Fruit fly (Drosophila melanogaster) whole organism, embryonic: ENCODE results near the gene CG5921.

Experiments
- Abd-B ChIP-seq: fragments of 200-800 bp; sonication (Bioruptor generic); optimal IDR thresholded peaks from 2 replicates; lab custom pipeline; 2018; ENCODE audit warnings: missing biosample characterization, mild to moderate bottlenecking, missing genetic modification characterization, moderate library complexity
- CG11696 ChIP-seq: fragments of 200-800 bp; sonication (Bioruptor generic); IDR thresholded peaks from 2 replicates; pipeline ENCODE4 v1.3.6; 2022; ENCODE audit warnings: missing biosample characterization, missing genetic modification characterization
- CG12219 ChIP-seq: fragments of 200-800 bp; sonication (Bioruptor generic); optimal IDR thresholded peaks from 3 replicates; lab custom pipeline; 2018; ENCODE audit warnings: missing biosample characterization, mild to moderate bottlenecking, missing genetic modification characterization
- CG14014 ChIP-seq: fragments of 200-800 bp; sonication (Bioruptor generic); IDR thresholded peaks from 2 replicates; pipeline ENCODE4 v1.3.6; 2022; ENCODE audit warnings: missing biosample characterization, missing genetic modification characterization
- CG15514 ChIP-seq: fragments of 200-800 bp; sonication (Bioruptor generic); optimal IDR thresholded peaks from 3 replicates; lab custom pipeline; 2017; ENCODE audit warnings: missing biosample characterization, missing genetic modification characterization, mild to moderate bottlenecking, moderate library complexity, missing genetic modification reagents
- CG15601 ChIP-seq: fragments of 200-800 bp; sonication (Bioruptor generic); optimal IDR thresholded peaks from 3 replicates; lab custom pipeline; 2019; ENCODE audit warnings: missing biosample characterization, mild to moderate bottlenecking, missing genetic modification characterization, moderate library complexity
- CG1603 ChIP-seq: fragments of 200-800 bp; sonication (Bioruptor generic); optimal IDR thresholded peaks from 2 replicates; lab custom pipeline; 2019; ENCODE audit warnings: missing biosample characterization, mild to moderate bottlenecking, missing genetic modification characterization, moderate library complexity
- CG1792 ChIP-seq: fragments of 200-800 bp; sonication (Bioruptor generic); optimal IDR thresholded peaks from 2 replicates; lab custom pipeline; 2016; ENCODE audit warnings: missing biosample characterization, missing genetic modification characterization
- CG18619 ChIP-seq: fragments of 200-800 bp; sonication (Bioruptor generic); optimal IDR thresholded peaks from 3 replicates; lab custom pipeline; 2017; ENCODE audit warnings: missing biosample characterization, mild to moderate bottlenecking, missing genetic modification characterization
- CG2202 ChIP-seq: fragments of 200-800 bp; sonication (Bioruptor generic); optimal IDR thresholded peaks from 2 replicates; lab custom pipeline; 2018; ENCODE audit warnings: missing biosample characterization, mild to moderate bottlenecking, missing genetic modification characterization
- CG32532 ChIP-seq: fragments of 200-800 bp; sonication (Bioruptor generic); IDR thresholded peaks from 2 replicates; pipeline ENCODE4 v1.3.6; 2022; ENCODE audit warnings: missing biosample characterization, missing genetic modification characterization
- CG4404 ChIP-seq: fragments of 200-800 bp; sonication (Bioruptor generic); IDR thresholded peaks from 2 replicates; pipeline ENCODE4 v1.3.6; 2022; ENCODE audit warnings: missing biosample characterization, missing genetic modification characterization
- CG4707 ChIP-seq: fragments of 200-800 bp; sonication (Bioruptor generic); optimal IDR thresholded peaks from 2 replicates; lab custom pipeline; 2018; ENCODE audit warnings: missing biosample characterization, mild to moderate bottlenecking, missing genetic modification characterization, moderate library complexity
- CG7963 ChIP-seq: fragments of 200-800 bp; sonication (Bioruptor generic); IDR thresholded peaks from 3 replicates; pipeline ENCODE4 v1.3.6; 2022; ENCODE audit warnings: missing biosample characterization, missing genetic modification characterization; ENCODE audit not compliant: partially characterized antibody
- Dek ChIP-seq: fragments of 200-800 bp; sonication (Bioruptor generic); optimal IDR thresholded peaks from 3 replicates; lab custom pipeline; 2019; ENCODE audit warnings: missing biosample characterization, mild to moderate bottlenecking, missing genetic modification characterization, moderate library complexity
- Ets65A ChIP-seq: fragments of 200-800 bp; sonication (Bioruptor generic); peaks from one replicate; lab custom pipeline; 2016; ENCODE audit warnings: missing biosample characterization, missing genetic modification characterization
- Lhr ChIP-seq: fragments of 200-800 bp; sonication (Bioruptor generic); optimal IDR thresholded peaks from 3 replicates; lab custom pipeline; 2017; ENCODE audit warnings: mild to moderate bottlenecking, missing biosample characterization, missing genetic modification reagents, missing genetic modification characterization
- Nf-YC ChIP-seq: fragments of 200-800 bp; optimal IDR thresholded peaks from 3 replicates; lab custom pipeline; 2019; ENCODE audit warnings: missing biosample characterization, mild to moderate bottlenecking, missing genetic modification characterization, moderate library complexity
- Pdp1 ChIP-seq, 2 experiments: fragments of 200-800 bp; sonication (Bioruptor generic); optimal IDR thresholded peaks; 3 replicates each; lab custom pipeline; 2016; ENCODE audit warnings: missing biosample characterization in 2 of 2, missing genetic modification characterization in 2 of 2, mild to moderate bottlenecking in 1 of 2, moderate library complexity in 1 of 2
- Sox102F ChIP-seq: fragments of 200-800 bp; sonication (Bioruptor generic); optimal IDR thresholded peaks from 2 replicates; lab custom pipeline; 2018; ENCODE audit warnings: missing biosample characterization, mild to moderate bottlenecking, missing genetic modification characterization, moderate library complexity
- Usf ChIP-seq: fragments of 200-800 bp; sonication (Bioruptor generic); optimal IDR thresholded peaks from 2 replicates; lab custom pipeline; 2017; ENCODE audit warnings: missing genotype, missing biosample characterization, missing genetic modification characterization
- Vsx1 ChIP-seq: fragments of 200-800 bp; sonication (Bioruptor generic); optimal IDR thresholded peaks from 2 replicates; lab custom pipeline; 2017; ENCODE audit warnings: missing biosample characterization, mild to moderate bottlenecking, missing genetic modification characterization, missing genetic modification reagents
- amos ChIP-seq: fragments of 200-800 bp; sonication (Bioruptor generic); IDR thresholded peaks from 2 replicates; pipeline ENCODE4 v1.3.6; 2022; ENCODE audit warnings: missing biosample characterization, missing genetic modification characterization; ENCODE audit not compliant: partially characterized antibody
- bbx ChIP-seq: fragments of 200-800 bp; sonication (Bioruptor generic); IDR thresholded peaks from 2 replicates; pipeline ENCODE4 v1.3.6; 2022; ENCODE audit warnings: missing biosample characterization, missing genetic modification characterization; ENCODE audit not compliant: partially characterized antibody
- bowl ChIP-seq: fragments of 200-800 bp; sonication (Bioruptor generic); IDR thresholded peaks from 2 replicates; pipeline ENCODE4 v1.3.6; 2022; ENCODE audit warnings: missing biosample characterization, missing genetic modification characterization
- chinmo ChIP-seq: fragments of 200-800 bp; sonication (Bioruptor generic); IDR thresholded peaks from 4 replicates; pipeline ENCODE4 v1.3.6; 2022; ENCODE audit warnings: missing biosample characterization, missing genetic modification characterization; ENCODE audit not compliant: partially characterized antibody
- danr ChIP-seq: fragments of 200-800 bp; sonication (Bioruptor generic); IDR thresholded peaks from 2 replicates; pipeline ENCODE4 v1.3.6; 2022; ENCODE audit warnings: missing biosample characterization, missing genetic modification characterization
- emc ChIP-seq: fragments of 200-800 bp; sonication (Bioruptor generic); optimal IDR thresholded peaks from 2 replicates; lab custom pipeline; 2016; ENCODE audit warnings: missing biosample characterization, missing genetic modification characterization
- ewg ChIP-seq: fragments of 200-800 bp; sonication (Bioruptor generic); optimal IDR thresholded peaks from 3 replicates; lab custom pipeline; 2017; ENCODE audit warnings: mild to moderate bottlenecking, missing biosample characterization, missing genetic modification reagents, missing genetic modification characterization
- fd96Cb ChIP-seq: fragments of 200-800 bp; sonication (Bioruptor generic); optimal IDR thresholded peaks from 2 replicates; lab custom pipeline; 2018; ENCODE audit warnings: missing biosample characterization, mild to moderate bottlenecking, missing genetic modification characterization, moderate library complexity
- fu2 ChIP-seq: fragments of 200-800 bp; sonication (Bioruptor generic); optimal IDR thresholded peaks from 2 replicates; lab custom pipeline; 2016; ENCODE audit warnings: missing biosample characterization, missing genetic modification characterization
- grn ChIP-seq: fragments of 200-800 bp; sonication (Bioruptor generic); optimal IDR thresholded peaks from 3 replicates; lab custom pipeline; 2017; ENCODE audit warnings: missing biosample characterization, missing genetic modification characterization
- hb ChIP-seq: fragments of 200-800 bp; sonication (Bioruptor generic); IDR thresholded peaks from 3 replicates; pipeline ENCODE4 v1.3.6; 2022; ENCODE audit warnings: missing biosample characterization, missing genetic modification characterization; ENCODE audit not compliant: partially characterized antibody
- hbn ChIP-seq: fragments of 200-800 bp; sonication (Bioruptor generic); IDR thresholded peaks from 2 replicates; pipeline ENCODE4 v1.3.6; 2022; ENCODE audit warnings: missing biosample characterization, missing genetic modification characterization; ENCODE audit not compliant: partially characterized antibody
- insv ChIP-seq, 2 experiments: fragments of 200-800 bp; sonication (Bioruptor generic); optimal IDR thresholded peaks; 3 replicates each; lab custom pipeline; 2016 to 2018; ENCODE audit warnings: missing biosample characterization in 2 of 2, missing genetic modification characterization in 2 of 2
- jing ChIP-seq: fragments of 200-800 bp; sonication (Bioruptor generic); optimal IDR thresholded peaks from 2 replicates; lab custom pipeline; 2018; ENCODE audit warnings: missing biosample characterization, mild to moderate bottlenecking, missing genetic modification characterization
- kay ChIP-seq: fragments of 200-800 bp; sonication (Bioruptor generic); optimal IDR thresholded peaks from 2 replicates; lab custom pipeline; 2016; ENCODE audit warnings: missing biosample characterization, missing genetic modification characterization
- lbe ChIP-seq: fragments of 200-800 bp; sonication (Bioruptor generic); optimal IDR thresholded peaks from 2 replicates; lab custom pipeline; 2016; ENCODE audit warnings: missing biosample characterization, mild to moderate bottlenecking, missing genetic modification characterization
- pita ChIP-seq: fragments of 200-800 bp; sonication (Bioruptor generic); optimal IDR thresholded peaks from 2 replicates; lab custom pipeline; 2017; ENCODE audit warnings: missing biosample characterization, mild to moderate bottlenecking, missing genetic modification characterization
- schlank ChIP-seq: fragments of 200-800 bp; sonication (Bioruptor generic); optimal IDR thresholded peaks from 2 replicates; lab custom pipeline; 2018; ENCODE audit warnings: missing biosample characterization, mild to moderate bottlenecking, missing genetic modification characterization
- scrt ChIP-seq: fragments of 200-800 bp; sonication (Bioruptor generic); optimal IDR thresholded peaks from 2 replicates; lab custom pipeline; 2018; ENCODE audit warnings: missing biosample characterization, mild to moderate bottlenecking, missing genetic modification characterization, moderate library complexity
- sens ChIP-seq: fragments of 200-800 bp; sonication (Bioruptor generic); peaks from one replicate; lab custom pipeline; 2016; ENCODE audit warnings: missing biosample characterization, missing genetic modification characterization
- ssp ChIP-seq: fragments of 200-800 bp; sonication (Bioruptor generic); IDR thresholded peaks from 2 replicates; pipeline ENCODE4 v1.3.6; 2022; ENCODE audit warnings: missing biosample characterization, missing genetic modification characterization
- stwl ChIP-seq: fragments of 200-800 bp; sonication (Bioruptor generic); optimal IDR thresholded peaks from 3 replicates; lab custom pipeline; 2018; ENCODE audit warnings: missing biosample characterization, mild to moderate bottlenecking, missing genetic modification characterization, moderate library complexity
- sug ChIP-seq: fragments of 200-800 bp; optimal IDR thresholded peaks from 2 replicates; lab custom pipeline; 2019; ENCODE audit warnings: missing biosample characterization, mild to moderate bottlenecking, missing genetic modification characterization, moderate library complexity
- tx ChIP-seq: fragments of 200-800 bp; sonication (Bioruptor generic); optimal IDR thresholded peaks from 2 replicates; lab custom pipeline; 2016; ENCODE audit warnings: missing biosample characterization, missing genetic modification characterization
- unc-4 ChIP-seq: fragments of 200-800 bp; sonication (Bioruptor generic); IDR thresholded peaks from 2 replicates; pipeline ENCODE4 v1.3.6; 2022; ENCODE audit warnings: missing biosample characterization, missing genetic modification characterization; ENCODE audit not compliant: partially characterized antibody
- unpg ChIP-seq: fragments of 200-800 bp; sonication (Bioruptor generic); optimal IDR thresholded peaks from 3 replicates; lab custom pipeline; 2018; ENCODE audit warnings: missing biosample characterization, mild to moderate bottlenecking, missing genetic modification characterization, moderate library complexity
- usp ChIP-seq: fragments of >200 bp; optimal IDR thresholded peaks from 2 replicates; lab custom pipeline; 2017; ENCODE audit warnings: missing biosample characterization, missing genetic modification characterization
- yki ChIP-seq: fragments of >200 bp; optimal IDR thresholded peaks from 3 replicates; lab custom pipeline; 2018
- zf30C ChIP-seq: fragments of 200-800 bp; sonication (Bioruptor generic); optimal IDR thresholded peaks from 3 replicates; lab custom pipeline; 2018; ENCODE audit warnings: missing biosample characterization, mild to moderate bottlenecking, missing genetic modification characterization

The CG5921 gene

dm6 chrX:6035359-6035758, 15.3 kb upstream of the CG5921 start:
- TF ChIP-seq Pdp1 (GFP tag; optimal IDR thresholded peaks at IDR 0.05; lab: Kevin White, UChicago): peak in 1 of 2 experiments; percentile 25
- TF ChIP-seq scrt (GFP tag; lab: Kevin White, UChicago): no peak
- no peak for TF ChIP-seq Usf (GFP tag; lab: Kevin White, UChicago)
- no peak for TF ChIP-seq Sox102F (GFP tag; lab: Kevin White, UChicago)
- no peak for TF ChIP-seq ssp
- TF ChIP-seq CG15601: peak; percentile 77
- TF ChIP-seq Ets65A (GFP tag; lab: Kevin White, UChicago): no peak
- TF ChIP-seq CG18619 (GFP tag; lab: Kevin White, UChicago): no peak
- no peak for TF ChIP-seq unpg (GFP tag; lab: Kevin White, UChicago)
- no peak for TF ChIP-seq chinmo (GFP tag; lab: Robert Waterston, UW)
- TF ChIP-seq hb (GFP tag; lab: Robert Waterston, UW): no peak
- no peak for TF ChIP-seq unc-4 (GFP tag; lab: Robert Waterston, UW)
- peak; percentile 78 for TF ChIP-seq pita
- TF ChIP-seq usp (GFP tag; lab: Kevin White, UChicago): no peak
- no peak for TF ChIP-seq emc
- TF ChIP-seq lbe (GFP tag; lab: Kevin White, UChicago): no peak
- TF ChIP-seq fu2: no peak
- peak; percentile 57 for TF ChIP-seq Vsx1 (GFP tag; lab: Kevin White, UChicago)
- TF ChIP-seq CG4404 (GFP tag; lab: Robert Waterston, UW): no peak
- no peak for TF ChIP-seq jing (GFP tag; lab: Kevin White, UChicago)
- no peak for TF ChIP-seq danr
- no peak for TF ChIP-seq bowl (GFP tag; lab: Robert Waterston, UW)
- peak; percentile 6; the same call in 1 of the 2 replicates for TF ChIP-seq amos (GFP tag; lab: Robert Waterston, UW)
- TF ChIP-seq ewg (GFP tag; lab: Kevin White, UChicago): no peak
- peak; percentile 2 for TF ChIP-seq CG2202 (tag; lab: Kevin White, UChicago)
- TF ChIP-seq sens: peak; percentile 77
- TF ChIP-seq CG4707 (GFP tag; lab: Kevin White, UChicago): peak; percentile 38
- TF ChIP-seq CG7963 (GFP tag; lab: Robert Waterston, UW): no peak
- TF ChIP-seq hbn: no peak
- no peak for TF ChIP-seq grn (GFP tag; lab: Kevin White, UChicago)
- TF ChIP-seq schlank (tag; lab: Kevin White, UChicago): no peak
- TF ChIP-seq tx: no peak
- TF ChIP-seq CG12219 (GFP tag; lab: Kevin White, UChicago): no peak
- no peak for TF ChIP-seq CG15514 (GFP tag; lab: Kevin White, UChicago)
- peak; percentile 37 for TF ChIP-seq Lhr (GFP tag; lab: Kevin White, UChicago)
- no peak for TF ChIP-seq CG14014 (GFP tag; lab: Robert Waterston, UW)
- TF ChIP-seq fd96Cb (tag; lab: Kevin White, UChicago): no peak
- TF ChIP-seq CG1603: peak; percentile 37
- no peak for TF ChIP-seq yki (lab: Kevin White, UChicago)
- no peak for TF ChIP-seq Abd-B (GFP tag; lab: Kevin White, UChicago)
- TF ChIP-seq Nf-YC (tag; lab: Kevin White, UChicago): no peak
- no peak for TF ChIP-seq sug (tag; lab: Kevin White, UChicago)
- TF ChIP-seq CG32532 (GFP tag; lab: Robert Waterston, UW): no peak
- TF ChIP-seq insv (GFP tag; optimal IDR thresholded peaks at IDR 0.05; lab: Kevin White, UChicago): no peak
- peak; percentile 31 for TF ChIP-seq stwl (tag; lab: Kevin White, UChicago)
- TF ChIP-seq bbx: peak; percentile 58; the same call in 1 of the 2 replicates
- TF ChIP-seq CG11696 (GFP tag; lab: Robert Waterston, UW): no peak
- TF ChIP-seq zf30C (GFP tag; lab: Kevin White, UChicago): no peak
- no peak for TF ChIP-seq CG1792
- TF ChIP-seq kay (GFP tag; lab: Kevin White, UChicago): no peak
- no peak for TF ChIP-seq Dek (tag; lab: Kevin White, UChicago)
